Comparison of ENCODE assay signal across 2 fruit fly cellular contexts in genomic region chrX:19348835-19349466, dm6.
A peak's percentile ranks its signal among the peaks of the same experiment; 100 is the strongest.
TF ChIP-seq lines count a peak whose summit lies in the region.

No protein-coding gene starts in this region.

TF ChIP-seq in whole organism, embryonic, 481 proteins besides CTCF, POLR2A, EP300 and RAD21 (continued from another document and continues in another):
- TF ChIP-seq bsh (GFP tag; optimal IDR thresholded peaks at IDR 0.05; lab: Kevin White, UChicago) (peak in 1 of 2 experiments; percentile 64), CG9437 (GFP tag; optimal IDR thresholded peaks at IDR 0.05; lab: Kevin White, UChicago) (peak; percentile 96), CHES-1-like (GFP tag; optimal IDR thresholded peaks at IDR 0.05; lab: Kevin White, UChicago) (peak; percentile 53), CG12769 (tag; optimal IDR thresholded peaks at IDR 0.05; lab: Kevin White, UChicago) (peak; percentile 42), CG31441 (GFP tag; IDR thresholded peaks at IDR 0.05; lab: Robert Waterston, UW) (peak; percentile 22; the same call in 1 of the 2 replicates), CG3281 (GFP tag; optimal IDR thresholded peaks at IDR 0.05; lab: Kevin White, UChicago) (no peak), CG4854 (GFP tag; optimal IDR thresholded peaks at IDR 0.05; lab: Kevin White, UChicago) (no peak), Hr3 (GFP tag; optimal IDR thresholded peaks at IDR 0.05; lab: Kevin White, UChicago) (peak; percentile 44), Nf-YB (GFP tag; optimal IDR thresholded peaks at IDR 0.05; lab: Kevin White, UChicago) (peak; percentile 25), pros (GFP tag; optimal IDR thresholded peaks at IDR 0.05; lab: Kevin White, UChicago) (no peak), Dek (tag; optimal IDR thresholded peaks at IDR 0.05; lab: Kevin White, UChicago) (peak; percentile 38), Vsx1 (GFP tag; optimal IDR thresholded peaks at IDR 0.05; lab: Kevin White, UChicago) (no peak), Atf-2 (GFP tag; optimal IDR thresholded peaks at IDR 0.05; lab: Kevin White, UChicago) (peak; percentile 30), CG2120 (GFP tag; optimal IDR thresholded peaks at IDR 0.05; lab: Kevin White, UChicago) (peak; percentile 77), CG18619 (GFP tag; optimal IDR thresholded peaks at IDR 0.05; lab: Kevin White, UChicago) (peak; percentile 27), grau (tag; optimal IDR thresholded peaks at IDR 0.05; lab: Kevin White, UChicago) (peak; percentile 21), maf-S (GFP tag; optimal IDR thresholded peaks at IDR 0.05; lab: Kevin White, UChicago) (peak; percentile 35), Jarid2 (GFP tag; optimal IDR thresholded peaks at IDR 0.05; lab: Kevin White, UChicago) (no peak), schlank (tag; optimal IDR thresholded peaks at IDR 0.05; lab: Kevin White, UChicago) (no peak), Hsf (GFP tag; optimal IDR thresholded peaks at IDR 0.05; lab: Kevin White, UChicago) (peak; percentile 28), CG15011 (GFP tag; optimal IDR thresholded peaks at IDR 0.05; lab: Kevin White, UChicago) (no peak), CG12942 (GFP tag; optimal IDR thresholded peaks at IDR 0.05; lab: Kevin White, UChicago) (peak; percentile 3), Xrp1 (GFP tag; IDR thresholded peaks at IDR 0.05; lab: Robert Waterston, UW) (peak; percentile 27; the same call in 1 of the 2 replicates), CoRest (tag; optimal IDR thresholded peaks at IDR 0.05; lab: Kevin White, UChicago) (peak; percentile 34), CG7928 (GFP tag; optimal IDR thresholded peaks at IDR 0.05; lab: Kevin White, UChicago) (peak; percentile 73), Hmr (GFP tag; optimal IDR thresholded peaks at IDR 0.05; lab: Kevin White, UChicago) (peak; percentile 65), gcm (GFP tag; optimal IDR thresholded peaks at IDR 0.05; lab: Kevin White, UChicago) (peak; percentile 34), pho (GFP tag; optimal IDR thresholded peaks at IDR 0.05; lab: Kevin White, UChicago) (peak; percentile 57), oc (tag; optimal IDR thresholded peaks at IDR 0.05; lab: Kevin White, UChicago) (peak; percentile 21), E2f1 (GFP tag; IDR thresholded peaks at IDR 0.05; lab: Robert Waterston, UW) (no peak), dpn (GFP tag; optimal IDR thresholded peaks at IDR 0.05; lab: Kevin White, UChicago) (peak in 1 of 2 experiments; percentile 59), CG18262 (tag; optimal IDR thresholded peaks at IDR 0.05; lab: Kevin White, UChicago) (peak; percentile 1), Chrac-16 (GFP tag; optimal IDR thresholded peaks at IDR 0.05; lab: Kevin White, UChicago) (peak; percentile 28), CG7839 (tag; optimal IDR thresholded peaks at IDR 0.05; lab: Kevin White, UChicago) (peak; percentile 53), CG1792 (GFP tag; optimal IDR thresholded peaks at IDR 0.05; lab: Kevin White, UChicago) (no peak), CG2116 (GFP tag; optimal IDR thresholded peaks at IDR 0.05; lab: Kevin White, UChicago) (peak; percentile 28), chif (GFP tag; optimal IDR thresholded peaks at IDR 0.05; lab: Kevin White, UChicago) (peak; percentile 2 to 41), cato (GFP tag; optimal IDR thresholded peaks at IDR 0.05; lab: Kevin White, UChicago; ENCODE audit: borderline replicate concordance) (no peak), caup (GFP tag; optimal IDR thresholded peaks at IDR 0.05; lab: Kevin White, UChicago; ENCODE audit: severe bottlenecking) (no peak), her (GFP tag; optimal IDR thresholded peaks at IDR 0.05; lab: Kevin White, UChicago) (peak; percentile 8), PHDP (tag; optimal IDR thresholded peaks at IDR 0.05; lab: Kevin White, UChicago) (peak; percentile 68), CG17829 (tag; optimal IDR thresholded peaks at IDR 0.05; lab: Kevin White, UChicago) (no peak), ewg (GFP tag; optimal IDR thresholded peaks at IDR 0.05; lab: Kevin White, UChicago) (peak; percentile 18), sens (GFP tag; lab: Kevin White, UChicago) (peak; percentile 63), CG9215 (GFP tag; IDR thresholded peaks at IDR 0.05; lab: Robert Waterston, UW) (no peak), Usf (GFP tag; optimal IDR thresholded peaks at IDR 0.05; lab: Kevin White, UChicago) (no peak), gem (tag; optimal IDR thresholded peaks at IDR 0.05; lab: Kevin White, UChicago) (peak; percentile 74), lola (GFP tag; optimal IDR thresholded peaks at IDR 0.05; lab: Kevin White, UChicago) (peak in 1 of 3 experiments; percentile 34), unpg (GFP tag; optimal IDR thresholded peaks at IDR 0.05; lab: Kevin White, UChicago) (peak; percentile 63), Hmx (GFP tag; optimal IDR thresholded peaks at IDR 0.05; lab: Kevin White, UChicago) (no peak), Hr51 (GFP tag; optimal IDR thresholded peaks at IDR 0.05; lab: Kevin White, UChicago) (peak in 1 of 2 experiments; percentile 66), CG12104 (GFP tag; optimal IDR thresholded peaks at IDR 0.05; lab: Kevin White, UChicago) (no peak), CG2712 (tag; optimal IDR thresholded peaks at IDR 0.05; lab: Kevin White, UChicago) (peak; percentile 20), CG8944 (GFP tag; optimal IDR thresholded peaks at IDR 0.05; lab: Kevin White, UChicago) (peak; percentile 26), CG12391 (tag; optimal IDR thresholded peaks at IDR 0.05; lab: Kevin White, UChicago) (peak; percentile 59), CG15269 (tag; optimal IDR thresholded peaks at IDR 0.05; lab: Kevin White, UChicago) (peak; percentile 52), CG1602 (GFP tag; optimal IDR thresholded peaks at IDR 0.05; lab: Kevin White, UChicago) (peak; percentile 25), zfh2 (GFP tag; optimal IDR thresholded peaks at IDR 0.05; lab: Kevin White, UChicago) (peak; percentile 0), Sox102F (GFP tag; optimal IDR thresholded peaks at IDR 0.05; lab: Kevin White, UChicago) (peak; percentile 66), ATbp (GFP tag; optimal IDR thresholded peaks at IDR 0.05; lab: Kevin White, UChicago) (peak; percentile 18), NfI (GFP tag; optimal IDR thresholded peaks at IDR 0.05; lab: Kevin White, UChicago) (peak; percentile 44), Oli (tag; optimal IDR thresholded peaks at IDR 0.05; lab: Kevin White, UChicago) (peak; percentile 29), HmgZ (tag; optimal IDR thresholded peaks at IDR 0.05; lab: Kevin White, UChicago) (peak; percentile 11), zf30C (GFP tag; optimal IDR thresholded peaks at IDR 0.05; lab: Kevin White, UChicago) (peak; percentile 51), CG30403 (GFP tag; optimal IDR thresholded peaks at IDR 0.05; lab: Kevin White, UChicago) (peak; percentile 39), CG11398 (GFP tag; optimal IDR thresholded peaks at IDR 0.05; lab: Kevin White, UChicago) (peak; percentile 7)

TF ChIP-seq in whole organism, prepupa, 60 proteins besides CTCF, POLR2A, EP300 and RAD21 (continued from another document):
- TF ChIP-seq Smox (GFP tag; optimal IDR thresholded peaks at IDR 0.05; lab: Kevin White, UChicago) (peak; percentile 35), CG4318 (GFP tag; optimal IDR thresholded peaks at IDR 0.05; lab: Kevin White, UChicago) (peak; percentile 28), CG11902 (GFP tag; optimal IDR thresholded peaks at IDR 0.05; lab: Kevin White, UChicago) (no peak), CG34406 (GFP tag; optimal IDR thresholded peaks at IDR 0.05; lab: Kevin White, UChicago) (no peak), Lpt (GFP tag; optimal IDR thresholded peaks at IDR 0.05; lab: Kevin White, UChicago) (peak; percentile 35), OdsH (GFP tag; optimal IDR thresholded peaks at IDR 0.05; lab: Kevin White, UChicago) (peak; percentile 58)
